Fruit fly (Drosophila melanogaster): ENCODE data around the gene CG8774.

DNA sequence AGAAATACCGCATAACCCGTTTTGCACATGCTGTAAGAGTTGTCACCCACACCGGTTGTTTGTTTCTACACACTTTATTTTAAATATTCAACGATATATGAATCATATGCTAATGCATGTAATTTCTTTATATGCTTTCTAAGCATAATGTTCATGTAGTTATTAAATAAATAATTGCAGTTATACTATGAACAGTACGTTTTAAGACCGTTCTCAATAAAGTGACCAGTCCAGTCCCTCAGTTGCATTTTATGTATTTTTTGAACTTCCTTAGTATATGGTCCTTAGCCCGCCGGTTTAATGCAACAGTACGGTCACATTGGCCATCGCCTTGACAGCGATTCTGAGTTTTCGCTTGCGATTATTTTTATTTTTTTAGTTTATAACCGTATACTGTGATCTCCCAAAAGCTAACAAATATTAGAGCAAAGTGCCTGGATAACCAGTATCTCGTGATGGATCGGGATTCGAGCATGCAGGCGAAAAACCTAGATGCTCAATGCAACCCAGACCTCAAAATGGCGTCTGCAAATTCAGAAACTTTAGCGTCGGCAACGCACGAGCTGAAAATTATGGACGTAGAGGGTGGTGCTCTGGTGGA lies 34.4 kb upstream of the CG8774 start, which contains the start of gene Ravus:
- TF ChIP-seq psq (GFP tag; optimal IDR thresholded peaks at IDR 0.05) (peak; percentile 38), Dif (GFP tag; optimal IDR thresholded peaks at IDR 0.05; ENCODE audit: partially characterized antibody) (no peak)
